Fruit fly (Drosophila melanogaster) whole organism, larva: ENCODE measurements around the gene hang.

Source experiments
- noc ChIP-seq: fragments of 200-800 bp; sonication (Bioruptor generic); optimal IDR thresholded peaks from 3 replicates; lab custom pipeline; 2019; ENCODE audit warnings: missing biosample characterization, mild to moderate bottlenecking, missing genetic modification characterization, moderate library complexity

hang gene

dm6 chrX:16422466-16423124 lies at the start of gene hang:
Gene hang, plus strand, starts transcription at chrX:16422831.
- peak; percentile 53 for TF ChIP-seq noc

- no peak for TF ChIP-seq noc
Observed at dm6 chrX:16373541-16373940, 49.1 kb upstream of the hang start.

dm6 chrX:16374059-16374458 lies 48.6 kb upstream of the hang start:
- no peak for TF ChIP-seq noc

dm6 chrX:16383667-16384515 lies 38.7 kb upstream of the hang start:
- TF ChIP-seq noc, result peak; percentile 90

- no peak for TF ChIP-seq noc
Observed at dm6 chrX:16384843-16385726, 37.5 kb upstream of the hang start, which contains the start of the genes CG9992 and CG4239. Gene CG9992, minus strand, starts transcription at chrX:16384908. Gene CG4239, plus strand, starts transcription at chrX:16385278.

- peak; percentile 83 for TF ChIP-seq noc
Observed at dm6 chrX:16385942-16386392, 36.7 kb upstream of the hang start.

- TF ChIP-seq noc, result no peak
Observed at dm6 chrX:16391397-16391796, 31.2 kb upstream of the hang start, which contains the start of the genes TH1 and mei-41. Gene TH1, minus strand, starts transcription at chrX:16391438. Gene mei-41, plus strand, starts transcription at chrX:16391698.

dm6 chrX:16403811-16404420 lies 18.7 kb upstream of the hang start:
- TF ChIP-seq noc, result peak; percentile 86

- no peak for TF ChIP-seq noc
Observed at dm6 chrX:16404803-16405202, 17.8 kb upstream of the hang start, which contains the start of gene CG9981. Gene CG9981, minus strand, starts transcription at chrX:16405122.

dm6 chrX:16405209-16405608 lies 17.4 kb upstream of the hang start, which contains the start of gene CG4301:
Gene CG4301, plus strand, starts transcription at chrX:16405509.
- no peak for TF ChIP-seq noc

dm6 chrX:16406083-16406482 lies 16.5 kb upstream of the hang start:
- no peak for TF ChIP-seq noc

- peak; percentile 48 for TF ChIP-seq noc
Observed at dm6 chrX:16414451-16415368, 7.9 kb upstream of the hang start, which contains the start of gene Traf-like. Gene Traf-like, plus strand, starts transcription at chrX:16415046.

dm6 chrX:16420048-16420447 lies 2.6 kb upstream of the hang start:
- no peak for TF ChIP-seq noc

dm6 chrX:16420878-16421277 lies 1.8 kb upstream of the hang start:
- TF ChIP-seq noc, result no peak

dm6 chrX:16421899-16422412 lies 675 bp upstream of the hang start, which contains the start of gene AnxB11:
Gene AnxB11, minus strand, starts transcription at chrX:16422265.
- no peak for TF ChIP-seq noc
